Fruit fly (Drosophila melanogaster) whole organism, embryonic: ENCODE results near the gene CG8907.
A peak's percentile ranks its signal among the peaks of the same experiment; 100 is the strongest.

ENCODE experiments used
- Abd-B ChIP-seq: fragments of 200-800 bp; sonication (Bioruptor generic); optimal IDR thresholded peaks from 2 replicates; lab custom pipeline; 2018; ENCODE audit warnings: missing biosample characterization, mild to moderate bottlenecking, missing genetic modification characterization, moderate library complexity
- Ada2b ChIP-seq: fragments of 200-800 bp; sonication (Bioruptor generic); IDR thresholded peaks from 2 replicates; pipeline ENCODE4 v1.3.6; 2022; ENCODE audit warnings: missing biosample characterization, missing genetic modification characterization
- CG10267 ChIP-seq: fragments of 200-800 bp; sonication (Bioruptor generic); optimal IDR thresholded peaks from 2 replicates; lab custom pipeline; 2018; ENCODE audit warnings: missing biosample characterization, mild to moderate bottlenecking, missing genetic modification characterization, moderate library complexity
- CG11093 ChIP-seq: fragments of 200-800 bp; sonication (Bioruptor generic); IDR thresholded peaks from 3 replicates; pipeline ENCODE4 v1.3.6; 2022; ENCODE audit warnings: missing biosample characterization, missing genetic modification characterization
- CG11456 ChIP-seq: fragments of 200-800 bp; sonication (Bioruptor generic); IDR thresholded peaks from 3 replicates; pipeline ENCODE4 v1.3.6; 2022; ENCODE audit warnings: missing biosample characterization, missing genetic modification characterization
- CG11560 ChIP-seq: fragments of 200-800 bp; sonication (Bioruptor generic); IDR thresholded peaks from 3 replicates; pipeline ENCODE4 v1.3.6; 2022; ENCODE audit warnings: missing biosample characterization, missing genetic modification characterization
- CG12104 ChIP-seq: fragments of 200-800 bp; sonication (Bioruptor generic); optimal IDR thresholded peaks from 3 replicates; lab custom pipeline; 2016; ENCODE audit warnings: missing biosample characterization, missing genetic modification characterization
- CG12219 ChIP-seq: fragments of 200-800 bp; sonication (Bioruptor generic); optimal IDR thresholded peaks from 3 replicates; lab custom pipeline; 2018; ENCODE audit warnings: missing biosample characterization, mild to moderate bottlenecking, missing genetic modification characterization
- CG12659 ChIP-seq: fragments of 200-800 bp; sonication (Bioruptor generic); optimal IDR thresholded peaks from 3 replicates; lab custom pipeline; 2017; ENCODE audit warnings: mild to moderate bottlenecking, missing biosample characterization, missing genetic modification reagents, missing genetic modification characterization
- CG14860 ChIP-seq: fragments of 200-800 bp; sonication (Bioruptor generic); IDR thresholded peaks from 3 replicates; pipeline ENCODE4 v1.3.6; 2022; ENCODE audit warnings: missing biosample characterization, missing genetic modification characterization; ENCODE audit not compliant: partially characterized antibody
- CG16779 ChIP-seq: fragments of 200-800 bp; sonication (Bioruptor generic); IDR thresholded peaks from 2 replicates; pipeline ENCODE4 v1.3.6; 2022; ENCODE audit warnings: missing biosample characterization, missing genetic modification characterization
- CG17385 ChIP-seq: fragments of 200-800 bp; sonication (Bioruptor generic); optimal IDR thresholded peaks from 3 replicates; lab custom pipeline; 2018; ENCODE audit warnings: missing biosample characterization, mild to moderate bottlenecking, missing genetic modification characterization
- CG17829 ChIP-seq: fragments of 200-800 bp; optimal IDR thresholded peaks from 2 replicates; lab custom pipeline; 2019; ENCODE audit warnings: missing biosample characterization, mild to moderate bottlenecking, missing genetic modification characterization, moderate library complexity
- CG31224 ChIP-seq: fragments of 200-800 bp; sonication (Bioruptor generic); IDR thresholded peaks from 2 replicates; pipeline ENCODE4 v1.3.6; 2022; ENCODE audit warnings: missing biosample characterization, missing genetic modification characterization
- CG3838 ChIP-seq: fragments of 200-800 bp; sonication (Bioruptor generic); optimal IDR thresholded peaks from 3 replicates; lab custom pipeline; 2016; ENCODE audit warnings: missing biosample characterization, missing genetic modification characterization
- CG4617 ChIP-seq: fragments of 200-800 bp; sonication (Bioruptor generic); optimal IDR thresholded peaks from 3 replicates; lab custom pipeline; 2016; ENCODE audit warnings: missing biosample characterization, missing genetic modification characterization, borderline replicate concordance
- CG5953 ChIP-seq: fragments of 200-800 bp; sonication (Bioruptor generic); IDR thresholded peaks from 2 replicates; pipeline ENCODE4 v1.3.6; 2022; ENCODE audit warnings: missing biosample characterization, missing genetic modification characterization
- CG8281 ChIP-seq: fragments of 200-800 bp; sonication (Bioruptor generic); optimal IDR thresholded peaks from 2 replicates; lab custom pipeline; 2018; ENCODE audit warnings: missing biosample characterization, mild to moderate bottlenecking, missing genetic modification characterization, moderate library complexity
- CG8359 ChIP-seq: fragments of 200-800 bp; sonication (Bioruptor generic); optimal IDR thresholded peaks from 2 replicates; lab custom pipeline; 2017; ENCODE audit warnings: missing biosample characterization, mild to moderate bottlenecking, missing genetic modification characterization, borderline replicate concordance
- CG9727 ChIP-seq: fragments of 200-800 bp; sonication (Bioruptor generic); optimal IDR thresholded peaks from 3 replicates; lab custom pipeline; 2017; ENCODE audit warnings: missing biosample characterization, mild to moderate bottlenecking, missing genetic modification characterization
- CG9932 ChIP-seq: fragments of 200-800 bp; sonication (Bioruptor generic); IDR thresholded peaks from 2 replicates; pipeline ENCODE4 v1.3.6; 2022; ENCODE audit warnings: missing biosample characterization, missing genetic modification characterization
- D19B ChIP-seq: fragments of 200-800 bp; sonication (Bioruptor generic); optimal IDR thresholded peaks from 2 replicates; lab custom pipeline; 2017; ENCODE audit warnings: missing biosample characterization, mild to moderate bottlenecking, missing genetic modification characterization
- E2f2 ChIP-seq: fragments of 200-800 bp; sonication (Bioruptor generic); IDR thresholded peaks from 2 replicates; pipeline ENCODE4 v1.3.6; 2022; ENCODE audit warnings: missing biosample characterization, missing genetic modification characterization
- GATAe ChIP-seq: fragments of 200-800 bp; sonication (Bioruptor generic); conservative IDR thresholded peaks from 2 replicates; pipeline ENCODE4 v1.3.6; 2022; ENCODE audit warnings: missing biosample characterization, missing genetic modification characterization
- Hr3 ChIP-seq: fragments of 200-800 bp; sonication (Bioruptor generic); optimal IDR thresholded peaks from 3 replicates; lab custom pipeline; 2016; ENCODE audit warnings: missing biosample characterization, missing genetic modification characterization
- Hr51 ChIP-seq, 2 experiments: fragments of 200-800 bp; sonication (Bioruptor generic); optimal IDR thresholded peaks; 2 replicates in 1 of 2; 3 replicates in 1 of 2; lab custom pipeline; 2016 to 2018; ENCODE audit warnings: missing biosample characterization in 2 of 2, missing genetic modification characterization in 2 of 2, mild to moderate bottlenecking in 1 of 2, moderate library complexity in 1 of 2
- Hsf ChIP-seq: fragments of 200-800 bp; sonication (Bioruptor generic); optimal IDR thresholded peaks from 3 replicates; lab custom pipeline; 2016; ENCODE audit warnings: missing biosample characterization, missing genetic modification characterization
- Jarid2 ChIP-seq: fragments of 200-800 bp; sonication (Bioruptor generic); optimal IDR thresholded peaks from 3 replicates; lab custom pipeline; 2017; ENCODE audit warnings: mild to moderate bottlenecking, missing biosample characterization, missing genetic modification reagents, missing genetic modification characterization
- Max ChIP-seq: fragments of 200-800 bp; sonication (Bioruptor generic); optimal IDR thresholded peaks from 2 replicates; lab custom pipeline; 2016; ENCODE audit warnings: missing biosample characterization, mild to moderate bottlenecking, missing genetic modification characterization
- Pdp1 ChIP-seq, 2 experiments: fragments of 200-800 bp; sonication (Bioruptor generic); optimal IDR thresholded peaks; 3 replicates each; lab custom pipeline; 2016; ENCODE audit warnings: missing biosample characterization in 2 of 2, missing genetic modification characterization in 2 of 2, mild to moderate bottlenecking in 1 of 2, moderate library complexity in 1 of 2
- Poxn ChIP-seq: fragments of 200-800 bp; sonication (Bioruptor generic); IDR thresholded peaks from 2 replicates; pipeline ENCODE4 v1.3.6; 2022; ENCODE audit warnings: missing biosample characterization, missing genetic modification characterization
- cato ChIP-seq: fragments of 200-800 bp; sonication (Bioruptor generic); optimal IDR thresholded peaks from 2 replicates; lab custom pipeline; 2016; ENCODE audit warnings: missing biosample characterization, missing genetic modification characterization, borderline replicate concordance
- crp ChIP-seq, 2 experiments: fragments of 200-800 bp; sonication (Bioruptor generic); optimal IDR thresholded peaks; 2 replicates in 1 of 2; 3 replicates in 1 of 2; lab custom pipeline; 2017; ENCODE audit warnings: missing biosample characterization in 2 of 2, missing genetic modification characterization in 2 of 2, mild to moderate bottlenecking in 1 of 2, moderate library complexity in 1 of 2
- dati ChIP-seq: fragments of 200-800 bp; sonication (Bioruptor generic); IDR thresholded peaks from 2 replicates; pipeline ENCODE4 v1.3.6; 2022; ENCODE audit warnings: missing biosample characterization, missing genetic modification characterization
- eve ChIP-seq, 2 experiments: fragments of >200 bp; optimal IDR thresholded peaks; 2 replicates each; lab custom pipeline; 2017; ENCODE audit warnings: missing biosample characterization in 2 of 2, missing genetic modification characterization in 2 of 2
- gcm ChIP-seq: fragments of 200-800 bp; sonication (Bioruptor generic); optimal IDR thresholded peaks from 2 replicates; lab custom pipeline; 2019; ENCODE audit warnings: missing biosample characterization, mild to moderate bottlenecking, missing genetic modification characterization, moderate library complexity
- gro ChIP-seq: fragments of 200-800 bp; sonication (Bioruptor generic); optimal IDR thresholded peaks from 2 replicates; lab custom pipeline; 2016; ENCODE audit warnings: missing biosample characterization, missing genetic modification characterization
- gt ChIP-seq: fragments of 200-800 bp; sonication (Bioruptor generic); IDR thresholded peaks from 2 replicates; pipeline ENCODE4 v1.3.6; 2022; ENCODE audit warnings: missing biosample characterization, missing genetic modification characterization
- hbn ChIP-seq: fragments of 200-800 bp; sonication (Bioruptor generic); IDR thresholded peaks from 2 replicates; pipeline ENCODE4 v1.3.6; 2022; ENCODE audit warnings: missing biosample characterization, missing genetic modification characterization; ENCODE audit not compliant: partially characterized antibody
- her ChIP-seq: fragments of 200-800 bp; sonication (Bioruptor generic); optimal IDR thresholded peaks from 2 replicates; lab custom pipeline; 2016; ENCODE audit warnings: missing biosample characterization, missing genetic modification characterization
- hth ChIP-seq: fragments of >200 bp; optimal IDR thresholded peaks from 2 replicates; lab custom pipeline; 2017; ENCODE audit warnings: inconsistent platforms
- knrl ChIP-seq: fragments of 200-800 bp; sonication (Bioruptor generic); IDR thresholded peaks from 3 replicates; pipeline ENCODE4 v1.3.6; 2022; ENCODE audit warnings: missing biosample characterization, missing genetic modification characterization; ENCODE audit not compliant: partially characterized antibody
- mirr ChIP-seq: fragments of 200-800 bp; sonication (Bioruptor generic); optimal IDR thresholded peaks from 3 replicates; lab custom pipeline; 2018; ENCODE audit warnings: missing biosample characterization, mild to moderate bottlenecking, missing genetic modification characterization
- nerfin-1 ChIP-seq: fragments of 200-800 bp; sonication (Bioruptor generic); optimal IDR thresholded peaks from 3 replicates; lab custom pipeline; 2019; ENCODE audit warnings: missing biosample characterization, mild to moderate bottlenecking, missing genetic modification characterization, moderate library complexity
- nerfin-2 ChIP-seq: fragments of 200-800 bp; sonication (Bioruptor generic); IDR thresholded peaks from 2 replicates; pipeline ENCODE4 v1.3.6; 2022; ENCODE audit warnings: missing biosample characterization, missing genetic modification characterization; ENCODE audit not compliant: partially characterized antibody
- shn ChIP-seq: fragments of 200-800 bp; sonication (Bioruptor generic); optimal IDR thresholded peaks from 3 replicates; lab custom pipeline; 2016; ENCODE audit warnings: missing biosample characterization, missing genetic modification characterization
- slou ChIP-seq: fragments of 200-800 bp; sonication (Bioruptor generic); optimal IDR thresholded peaks from 3 replicates; lab custom pipeline; 2016; ENCODE audit warnings: missing biosample characterization, missing genetic modification characterization
- unc-4 ChIP-seq: fragments of 200-800 bp; sonication (Bioruptor generic); IDR thresholded peaks from 2 replicates; pipeline ENCODE4 v1.3.6; 2022; ENCODE audit warnings: missing biosample characterization, missing genetic modification characterization; ENCODE audit not compliant: partially characterized antibody

CG8907 gene

dm6 chr3R:16996059-16996959, 11.8 kb upstream of the CG8907 start, which contains the start of the genes EMC2A and CG3534 (continued):
- TF ChIP-seq Hr3 (GFP tag; lab: Kevin White, UChicago), result no peak
- no peak for TF ChIP-seq mirr
- TF ChIP-seq CG31224, result no peak
- no peak for TF ChIP-seq hth (lab: Kevin White, UChicago)
- no peak for TF ChIP-seq hbn (GFP tag; lab: Robert Waterston, UW)
- no peak for TF ChIP-seq nerfin-1 (tag; lab: Kevin White, UChicago)
- no peak for TF ChIP-seq Poxn
- TF ChIP-seq dati, result no peak
- no peak for TF ChIP-seq CG11456 (GFP tag; lab: Robert Waterston, UW)
- no peak for TF ChIP-seq eve (GFP tag; optimal IDR thresholded peaks at IDR 0.05; lab: Kevin White, UChicago)
- no peak for TF ChIP-seq her (GFP tag; lab: Kevin White, UChicago)
- no peak for TF ChIP-seq gt (GFP tag; lab: Robert Waterston, UW)
- TF ChIP-seq CG10267 (tag; lab: Kevin White, UChicago), result peak; percentile 43
- no peak for TF ChIP-seq CG11560 (tag; lab: Robert Waterston, UW)
- TF ChIP-seq CG5953 (GFP tag; lab: Robert Waterston, UW), result no peak
- peak; percentile 2 for TF ChIP-seq CG12659 (GFP tag; lab: Kevin White, UChicago)
- TF ChIP-seq GATAe (GFP tag; lab: Robert Waterston, UW), result no peak
- no peak for TF ChIP-seq gro (GFP tag; lab: Kevin White, UChicago)
- no peak for TF ChIP-seq knrl
- no peak for TF ChIP-seq shn
- no peak for TF ChIP-seq CG12219 (GFP tag; lab: Kevin White, UChicago)
- no peak for TF ChIP-seq cato (GFP tag; lab: Kevin White, UChicago)
- TF ChIP-seq CG17385 (GFP tag; lab: Kevin White, UChicago), result no peak
- TF ChIP-seq slou, result no peak
- peak; percentile 51 for TF ChIP-seq CG17829
- TF ChIP-seq gcm, result no peak
- TF ChIP-seq CG8359, result no peak
- peak; percentile 61 for TF ChIP-seq Abd-B (GFP tag; lab: Kevin White, UChicago)
- 0 out of 2 replicates have a peak, but pooled peaks have one; percentile 14 for TF ChIP-seq unc-4
- peak; percentile 15 for TF ChIP-seq CG4617 (GFP tag; lab: Kevin White, UChicago)
- TF ChIP-seq CG11093, result no peak
- TF ChIP-seq Hr51 (GFP tag; optimal IDR thresholded peaks at IDR 0.05; lab: Kevin White, UChicago), result no peak
- no peak for TF ChIP-seq Jarid2
- no peak for TF ChIP-seq Ada2b (GFP tag; lab: Robert Waterston, UW)
- TF ChIP-seq Hsf (GFP tag; lab: Kevin White, UChicago), result no peak
- peak; percentile 21 for TF ChIP-seq Max
- TF ChIP-seq CG8281 (tag; lab: Kevin White, UChicago), result no peak
- no peak; the same call in 2 of the 3 replicates for TF ChIP-seq CG14860 (GFP tag; lab: Robert Waterston, UW)
- no peak for TF ChIP-seq E2f2
- no peak for TF ChIP-seq CG9727 (GFP tag; lab: Kevin White, UChicago)
- TF ChIP-seq CG16779 (GFP tag; lab: Robert Waterston, UW), result no peak
- no peak for TF ChIP-seq D19B (GFP tag; lab: Kevin White, UChicago)
- TF ChIP-seq CG9932 (GFP tag; lab: Robert Waterston, UW), result no peak
- TF ChIP-seq CG3838 (GFP tag; lab: Kevin White, UChicago), result no peak
- no peak for TF ChIP-seq nerfin-2 (GFP tag; lab: Robert Waterston, UW)
- TF ChIP-seq Pdp1 (GFP tag; optimal IDR thresholded peaks at IDR 0.05; lab: Kevin White, UChicago), result peak; percentile 18 to 26
- TF ChIP-seq crp (GFP tag; optimal IDR thresholded peaks at IDR 0.05; lab: Kevin White, UChicago), result no peak
- peak; percentile 2 for TF ChIP-seq CG12104
